Fruit fly (Drosophila melanogaster) whole organism, embryonic: ENCODE measurements around the gene Snx1.

Source experiments
- B-H1 ChIP-seq: fragments of 200-800 bp; sonication (Bioruptor generic); IDR thresholded peaks from 3 replicates; pipeline ENCODE4 v1.3.6; 2022; ENCODE audit warnings: missing biosample characterization, missing genetic modification characterization
- CG1024 ChIP-seq: fragments of 200-800 bp; sonication (Bioruptor generic); IDR thresholded peaks from 2 replicates; pipeline ENCODE4 v1.3.6; 2022; ENCODE audit warnings: missing biosample characterization, missing genetic modification characterization
- CG11247 ChIP-seq: fragments of 200-800 bp; sonication (Bioruptor generic); IDR thresholded peaks from 2 replicates; pipeline ENCODE4 v1.3.6; 2022; ENCODE audit warnings: missing biosample characterization, missing genetic modification characterization
- CG11456 ChIP-seq: fragments of 200-800 bp; sonication (Bioruptor generic); IDR thresholded peaks from 3 replicates; pipeline ENCODE4 v1.3.6; 2022; ENCODE audit warnings: missing biosample characterization, missing genetic modification characterization
- CG12391 ChIP-seq: fragments of 200-800 bp; sonication (Bioruptor generic); optimal IDR thresholded peaks from 3 replicates; lab custom pipeline; 2018; ENCODE audit warnings: missing biosample characterization, mild to moderate bottlenecking, missing genetic modification characterization, moderate library complexity
- CG13287 ChIP-seq: fragments of 200-800 bp; sonication (Bioruptor generic); IDR thresholded peaks from 2 replicates; pipeline ENCODE4 v1.3.6; 2022; ENCODE audit warnings: missing biosample characterization, missing genetic modification characterization; ENCODE audit not compliant: partially characterized antibody
- CG13296 ChIP-seq: fragments of 200-800 bp; sonication (Bioruptor generic); optimal IDR thresholded peaks from 3 replicates; lab custom pipeline; 2018; ENCODE audit warnings: missing biosample characterization, mild to moderate bottlenecking, missing genetic modification characterization
- CG13894 ChIP-seq: fragments of 200-800 bp; sonication (Bioruptor generic); optimal IDR thresholded peaks from 3 replicates; lab custom pipeline; 2018; ENCODE audit warnings: missing biosample characterization, mild to moderate bottlenecking, missing genetic modification characterization, moderate library complexity
- CG14710 ChIP-seq: fragments of 200-800 bp; sonication (Bioruptor generic); optimal IDR thresholded peaks from 3 replicates; lab custom pipeline; 2019; ENCODE audit warnings: missing biosample characterization, mild to moderate bottlenecking, missing genetic modification characterization, moderate library complexity
- CG1529 ChIP-seq: fragments of 200-800 bp; sonication (Bioruptor generic); optimal IDR thresholded peaks from 3 replicates; lab custom pipeline; 2018; ENCODE audit warnings: missing biosample characterization, missing genetic modification characterization
- CG1602 ChIP-seq: fragments of 200-800 bp; sonication (Bioruptor generic); optimal IDR thresholded peaks from 3 replicates; lab custom pipeline; 2016; ENCODE audit warnings: missing biosample characterization, missing genetic modification characterization
- CG16863 ChIP-seq: fragments of 200-800 bp; sonication (Bioruptor generic); optimal IDR thresholded peaks from 3 replicates; lab custom pipeline; 2016; ENCODE audit warnings: missing biosample characterization, missing genetic modification characterization
- CG1832 ChIP-seq: fragments of 200-800 bp; sonication (Bioruptor generic); optimal IDR thresholded peaks from 2 replicates; lab custom pipeline; 2017; ENCODE audit warnings: missing biosample characterization, mild to moderate bottlenecking, missing genetic modification characterization, inconsistent platforms
- CG18599 ChIP-seq: fragments of 200-800 bp; sonication (Bioruptor generic); optimal IDR thresholded peaks from 3 replicates; lab custom pipeline; 2017; ENCODE audit warnings: missing biosample characterization, missing genetic modification characterization, mild to moderate bottlenecking, moderate library complexity, missing genetic modification reagents
- CG2199 ChIP-seq: fragments of 200-800 bp; sonication (Bioruptor generic); IDR thresholded peaks from 3 replicates; pipeline ENCODE4 v1.3.6; 2022; ENCODE audit warnings: missing biosample characterization, missing genetic modification characterization
- CG3407 ChIP-seq: fragments of 200-800 bp; sonication (Bioruptor generic); optimal IDR thresholded peaks from 2 replicates; lab custom pipeline; 2018; ENCODE audit warnings: missing biosample characterization, mild to moderate bottlenecking, missing genetic modification characterization
- CG34224 ChIP-seq: fragments of 200-800 bp; sonication (Bioruptor generic); IDR thresholded peaks from 3 replicates; pipeline ENCODE4 v1.3.6; 2022; ENCODE audit warnings: missing biosample characterization, missing genetic modification characterization; ENCODE audit not compliant: partially characterized antibody
- CG34422 ChIP-seq: fragments of 200-800 bp; sonication (Bioruptor generic); IDR thresholded peaks from 3 replicates; pipeline ENCODE4 v1.3.6; 2022; ENCODE audit warnings: missing biosample characterization, missing genetic modification characterization
- CG3847 ChIP-seq: fragments of 200-800 bp; sonication (Bioruptor generic); IDR thresholded peaks from 2 replicates; pipeline ENCODE4 v1.3.6; 2022; ENCODE audit warnings: missing biosample characterization, missing genetic modification characterization
- CG4328 ChIP-seq: fragments of 200-800 bp; sonication (Bioruptor generic); optimal IDR thresholded peaks from 3 replicates; lab custom pipeline; 2017; ENCODE audit warnings: missing biosample characterization, missing genetic modification reagents, missing genetic modification characterization
- CG4730 ChIP-seq: fragments of 200-800 bp; sonication (Bioruptor generic); IDR thresholded peaks from 2 replicates; pipeline ENCODE4 v1.3.6; 2022; ENCODE audit warnings: missing biosample characterization, missing genetic modification characterization
- CG4854 ChIP-seq: fragments of 200-800 bp; sonication (Bioruptor generic); optimal IDR thresholded peaks from 2 replicates; lab custom pipeline; 2016; ENCODE audit warnings: missing biosample characterization, missing genetic modification characterization, inconsistent platforms
- CG6791 ChIP-seq: fragments of 200-800 bp; sonication (Bioruptor generic); IDR thresholded peaks from 3 replicates; pipeline ENCODE4 v1.3.6; 2022; ENCODE audit warnings: missing biosample characterization, missing genetic modification characterization; ENCODE audit not compliant: partially characterized antibody
- CG7357 ChIP-seq: fragments of 200-800 bp; sonication (Bioruptor generic); IDR thresholded peaks from 3 replicates; pipeline ENCODE4 v1.3.6; 2022; ENCODE audit warnings: missing biosample characterization, missing genetic modification characterization
- CG7928 ChIP-seq: fragments of 200-800 bp; sonication (Bioruptor generic); optimal IDR thresholded peaks from 2 replicates; lab custom pipeline; 2017; ENCODE audit warnings: missing biosample characterization, mild to moderate bottlenecking, missing genetic modification characterization
- CG8388 ChIP-seq: fragments of 200-800 bp; sonication (Bioruptor generic); optimal IDR thresholded peaks from 2 replicates; lab custom pipeline; 2019; ENCODE audit warnings: missing biosample characterization, mild to moderate bottlenecking, missing genetic modification characterization, moderate library complexity
- CG9727 ChIP-seq: fragments of 200-800 bp; sonication (Bioruptor generic); optimal IDR thresholded peaks from 3 replicates; lab custom pipeline; 2017; ENCODE audit warnings: missing biosample characterization, mild to moderate bottlenecking, missing genetic modification characterization
- CTCF ChIP-seq: fragments of 200-800 bp; sonication (Bioruptor generic); optimal IDR thresholded peaks from 2 replicates; lab custom pipeline; 2017; ENCODE audit warnings: missing biosample characterization, mild to moderate bottlenecking, missing genetic modification characterization, moderate library complexity
- CkIIα-i1 ChIP-seq: fragments of 200-800 bp; sonication (Bioruptor generic); IDR thresholded peaks from 2 replicates; pipeline ENCODE4 v1.3.6; 2022; ENCODE audit warnings: missing biosample characterization, missing genetic modification characterization
- ERR ChIP-seq: fragments of 200-800 bp; sonication (Bioruptor generic); optimal IDR thresholded peaks from 2 replicates; lab custom pipeline; 2016; ENCODE audit warnings: missing biosample characterization, missing genetic modification characterization
- Gug ChIP-seq: fragments of 200-800 bp; sonication (Bioruptor generic); IDR thresholded peaks from 4 replicates; pipeline ENCODE4 v1.3.6; 2022; ENCODE audit warnings: missing biosample characterization, missing genetic modification characterization
- Hey ChIP-seq: fragments of 200-800 bp; sonication (Bioruptor generic); optimal IDR thresholded peaks from 3 replicates; lab custom pipeline; 2018; ENCODE audit warnings: missing biosample characterization, mild to moderate bottlenecking, missing genetic modification characterization
- Hsf ChIP-seq: fragments of 200-800 bp; sonication (Bioruptor generic); optimal IDR thresholded peaks from 3 replicates; lab custom pipeline; 2016; ENCODE audit warnings: missing biosample characterization, missing genetic modification characterization
- Lhr ChIP-seq: fragments of 200-800 bp; sonication (Bioruptor generic); optimal IDR thresholded peaks from 3 replicates; lab custom pipeline; 2017; ENCODE audit warnings: mild to moderate bottlenecking, missing biosample characterization, missing genetic modification reagents, missing genetic modification characterization
- MESR4 ChIP-seq: fragments of 200-800 bp; sonication (Bioruptor generic); optimal IDR thresholded peaks from 2 replicates; lab custom pipeline; 2018; ENCODE audit warnings: missing biosample characterization, mild to moderate bottlenecking, missing genetic modification characterization, moderate library complexity
- Myb ChIP-seq: fragments of 200-800 bp; sonication (Bioruptor generic); optimal IDR thresholded peaks from 2 replicates; lab custom pipeline; 2016; ENCODE audit warnings: missing biosample characterization, missing genetic modification characterization
- Nf-YA ChIP-seq: fragments of 200-800 bp; sonication (Bioruptor generic); IDR thresholded peaks from 2 replicates; pipeline ENCODE4 v1.3.6; 2022; ENCODE audit warnings: missing biosample characterization, missing genetic modification characterization
- Opbp ChIP-seq: fragments of 200-800 bp; sonication (Bioruptor generic); IDR thresholded peaks from 3 replicates; pipeline ENCODE4 v1.3.6; 2022; ENCODE audit warnings: missing biosample characterization, missing genetic modification characterization; ENCODE audit not compliant: partially characterized antibody
- Pdp1 ChIP-seq, 2 experiments: fragments of 200-800 bp; sonication (Bioruptor generic); optimal IDR thresholded peaks; 3 replicates each; lab custom pipeline; 2016; ENCODE audit warnings: missing biosample characterization in 2 of 2, missing genetic modification characterization in 2 of 2, mild to moderate bottlenecking in 1 of 2, moderate library complexity in 1 of 2
- ase ChIP-seq: fragments of 200-800 bp; sonication (Bioruptor generic); IDR thresholded peaks from 3 replicates; pipeline ENCODE4 v1.3.6; 2022; ENCODE audit warnings: missing biosample characterization, missing genetic modification characterization
- ato ChIP-seq: fragments of 200-800 bp; sonication (Bioruptor generic); IDR thresholded peaks from 2 replicates; pipeline ENCODE4 v1.3.6; 2022; ENCODE audit warnings: missing biosample characterization, missing genetic modification characterization; ENCODE audit not compliant: partially characterized antibody
- bsh ChIP-seq, 2 experiments: fragments of 200-800 bp; sonication (Bioruptor generic); optimal IDR thresholded peaks; 2 replicates each; lab custom pipeline; 2017 to 2018; ENCODE audit warnings: mild to moderate bottlenecking in 2 of 2, missing biosample characterization in 2 of 2, missing genetic modification characterization in 2 of 2, moderate library complexity in 1 of 2
- exex ChIP-seq: fragments of 200-800 bp; sonication (Bioruptor generic); optimal IDR thresholded peaks from 4 replicates; lab custom pipeline; 2018; ENCODE audit warnings: missing biosample characterization, mild to moderate bottlenecking, missing genetic modification characterization, moderate library complexity
- ind ChIP-seq: fragments of 200-800 bp; sonication (Bioruptor generic); optimal IDR thresholded peaks from 3 replicates; lab custom pipeline; 2016; ENCODE audit warnings: missing biosample characterization, missing genetic modification characterization
- lab ChIP-seq: fragments of 200-800 bp; sonication (Bioruptor generic); optimal IDR thresholded peaks from 3 replicates; lab custom pipeline; 2017; ENCODE audit warnings: missing biosample characterization, missing genetic modification characterization, mild to moderate bottlenecking, moderate library complexity, missing genetic modification reagents
- lbe ChIP-seq: fragments of 200-800 bp; sonication (Bioruptor generic); optimal IDR thresholded peaks from 2 replicates; lab custom pipeline; 2016; ENCODE audit warnings: missing biosample characterization, mild to moderate bottlenecking, missing genetic modification characterization
- luna ChIP-seq: fragments of 200-800 bp; sonication (Bioruptor generic); optimal IDR thresholded peaks from 2 replicates; lab custom pipeline; 2016; ENCODE audit warnings: missing biosample characterization, missing genetic modification characterization
- maf-S ChIP-seq: fragments of 200-800 bp; sonication (Bioruptor generic); optimal IDR thresholded peaks from 2 replicates; lab custom pipeline; 2016; ENCODE audit warnings: missing biosample characterization, missing genetic modification characterization
- tup ChIP-seq: fragments of 200-800 bp; sonication (Bioruptor generic); optimal IDR thresholded peaks from 2 replicates; lab custom pipeline; 2016; ENCODE audit warnings: missing biosample characterization, mild to moderate bottlenecking, missing genetic modification characterization, moderate library complexity
- zfh2 ChIP-seq: fragments of 200-800 bp; sonication (Bioruptor generic); optimal IDR thresholded peaks from 2 replicates; lab custom pipeline; 2016; ENCODE audit warnings: missing biosample characterization, missing genetic modification characterization

Snx1 gene

DNA sequence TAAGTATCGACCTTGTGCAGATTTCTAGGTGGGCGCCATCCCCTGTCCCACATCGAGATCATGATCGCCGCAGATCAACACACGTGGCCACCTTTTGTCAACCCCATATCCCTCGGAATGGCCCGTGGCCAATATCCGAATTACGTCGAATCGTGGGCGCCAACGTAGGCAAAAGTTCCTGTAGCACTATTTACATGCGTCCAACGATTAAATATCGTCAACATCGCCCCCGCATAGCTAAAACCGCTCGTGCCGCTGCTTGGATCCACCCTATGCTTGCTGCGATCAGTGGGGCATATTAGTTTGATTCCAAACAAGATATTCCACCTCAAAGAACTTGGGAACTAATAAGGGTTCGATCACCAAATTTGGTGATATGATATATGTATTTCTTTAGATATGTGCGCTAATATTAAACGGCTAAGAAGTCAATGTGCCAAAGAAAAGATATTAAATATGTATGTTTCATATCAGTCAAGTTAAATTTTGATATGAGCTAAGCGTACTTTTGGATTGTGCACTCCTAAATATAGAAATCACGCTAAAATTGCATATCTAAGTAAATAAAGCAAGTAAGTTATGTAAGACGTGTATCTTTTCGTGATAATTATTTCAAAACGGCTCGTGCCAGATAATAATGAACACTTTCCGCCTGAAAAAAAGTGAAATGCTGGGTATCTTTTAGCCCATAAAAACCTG is 27.7 kb downstream of the Snx1 start (continued):
- TF ChIP-seq CG6791 (GFP tag; lab: Robert Waterston, UW) (0 out of 3 replicates have a peak, but pooled peaks have one; percentile 14), CG4730 (GFP tag; lab: Robert Waterston, UW) (no peak), CG13296 (GFP tag; lab: Kevin White, UChicago) (no peak), CG1832 (no peak), CG4328 (no peak), CG2199 (no peak), Hey (tag; lab: Kevin White, UChicago) (no peak), CG7357 (GFP tag; lab: Robert Waterston, UW) (no peak), CG3847 (no peak), luna (GFP tag; lab: Kevin White, UChicago) (no peak), bsh (GFP tag; optimal IDR thresholded peaks at IDR 0.05; lab: Kevin White, UChicago) (peak; percentile 13 to 28), CG3407 (GFP tag; lab: Kevin White, UChicago) (no peak), CG18599 (GFP tag; lab: Kevin White, UChicago) (peak; percentile 15), CG16863 (GFP tag; lab: Kevin White, UChicago) (peak; percentile 4), CG9727 (GFP tag; lab: Kevin White, UChicago) (peak; percentile 58), CG13287 (GFP tag; lab: Robert Waterston, UW) (no peak), CG11247 (GFP tag; lab: Robert Waterston, UW) (no peak), Myb (GFP tag; lab: Kevin White, UChicago) (no peak), CTCF (GFP tag; lab: Kevin White, UChicago) (no peak), CG14710 (tag; lab: Kevin White, UChicago) (no peak), CG1529 (GFP tag; lab: Kevin White, UChicago) (no peak), maf-S (GFP tag; lab: Kevin White, UChicago) (peak; percentile 47), Opbp (GFP tag; lab: Robert Waterston, UW) (no peak), CG11456 (GFP tag; lab: Robert Waterston, UW) (no peak), ase (GFP tag; lab: Robert Waterston, UW) (0 out of 3 replicates have a peak, but pooled peaks have one; percentile 22), CG7928 (GFP tag; lab: Kevin White, UChicago) (no peak), Hsf (GFP tag; lab: Kevin White, UChicago) (peak; percentile 41), Gug (GFP tag; lab: Robert Waterston, UW) (no peak; the same call in 3 of the 4 replicates), ato (GFP tag; lab: Robert Waterston, UW) (no peak), tup (GFP tag; lab: Kevin White, UChicago) (no peak), CG34224 (GFP tag; lab: Robert Waterston, UW) (no peak), lab (no peak), ERR (GFP tag; lab: Kevin White, UChicago) (no peak), MESR4 (GFP tag; lab: Kevin White, UChicago) (no peak), CG1024 (no peak), CG12391 (tag; lab: Kevin White, UChicago) (peak; percentile 21), exex (tag; lab: Kevin White, UChicago) (no peak), Nf-YA (GFP tag; lab: Robert Waterston, UW) (no peak), CG4854 (GFP tag; lab: Kevin White, UChicago) (peak; percentile 29), CG34422 (GFP tag; lab: Robert Waterston, UW) (0 out of 3 replicates have a peak, but pooled peaks have one; percentile 2), Pdp1 (GFP tag; optimal IDR thresholded peaks at IDR 0.05; lab: Kevin White, UChicago) (peak; percentile 43 to 47), ind (peak; percentile 15), CG13894 (tag; lab: Kevin White, UChicago) (no peak), CkIIα-i1 (no peak), CG8388 (GFP tag; lab: Kevin White, UChicago) (peak; percentile 15), B-H1 (GFP tag; lab: Robert Waterston, UW) (peak; percentile 27; the same call in 1 of the 3 replicates), Lhr (no peak), CG1602 (peak; percentile 1), zfh2 (GFP tag; lab: Kevin White, UChicago) (peak; percentile 42), lbe (GFP tag; lab: Kevin White, UChicago) (no peak)
